Fruit fly (Drosophila melanogaster) whole organism, prepupa: ENCODE measurements around the gene CG15742.

Experiments used
- Blimp-1 ChIP-seq: fragments of 200-800 bp; sonication (Bioruptor generic); optimal IDR thresholded peaks from 3 replicates; lab custom pipeline; 2017; ENCODE audit warnings: missing biosample characterization, missing genetic modification characterization, mild to moderate bottlenecking, moderate library complexity, missing genetic modification reagents
- CG11902 ChIP-seq: fragments of 200-800 bp; sonication (Bioruptor generic); optimal IDR thresholded peaks from 3 replicates; lab custom pipeline; 2016; ENCODE audit warnings: missing biosample characterization, missing genetic modification characterization
- CG15336 ChIP-seq: fragments of 200-800 bp; sonication (Bioruptor generic); IDR thresholded peaks from 2 replicates; pipeline ENCODE4 v1.3.6; 2022; ENCODE audit warnings: missing biosample characterization, missing genetic modification characterization
- CG1621 ChIP-seq: fragments of 200-800 bp; sonication (Bioruptor generic); optimal IDR thresholded peaks from 3 replicates; lab custom pipeline; 2018; ENCODE audit warnings: missing biosample characterization, mild to moderate bottlenecking, missing genetic modification characterization
- CG16779 ChIP-seq: fragments of 200-800 bp; sonication (Bioruptor generic); optimal IDR thresholded peaks from 3 replicates; lab custom pipeline; 2017; ENCODE audit warnings: missing biosample characterization, mild to moderate bottlenecking, missing genetic modification characterization
- CG3032 ChIP-seq: fragments of 200-800 bp; optimal IDR thresholded peaks from 2 replicates; lab custom pipeline; 2019; ENCODE audit warnings: missing biosample characterization, mild to moderate bottlenecking, missing genetic modification characterization, moderate library complexity
- CG31627 ChIP-seq: fragments of 200-800 bp; sonication (Bioruptor generic); optimal IDR thresholded peaks from 3 replicates; lab custom pipeline; 2016; ENCODE audit warnings: missing biosample characterization, missing genetic modification characterization
- CG32006 ChIP-seq: fragments of 200-800 bp; sonication (Bioruptor generic); optimal IDR thresholded peaks from 3 replicates; lab custom pipeline; 2017; ENCODE audit warnings: missing biosample characterization, mild to moderate bottlenecking, missing genetic modification characterization
- CG3919 ChIP-seq: fragments of 200-800 bp; sonication (Bioruptor generic); optimal IDR thresholded peaks from 3 replicates; lab custom pipeline; 2016; ENCODE audit warnings: missing biosample characterization, missing genetic modification characterization
- CG6163 ChIP-seq: fragments of 200-800 bp; sonication (Bioruptor generic); IDR thresholded peaks from 3 replicates; pipeline ENCODE4 v1.3.6; 2022; ENCODE audit warnings: missing biosample characterization, missing genetic modification characterization
- CG6276 ChIP-seq: fragments of 200-800 bp; sonication (Bioruptor generic); optimal IDR thresholded peaks from 2 replicates; lab custom pipeline; 2017; ENCODE audit warnings: missing biosample characterization, mild to moderate bottlenecking, missing genetic modification characterization
- CG6792 ChIP-seq: fragments of 200-800 bp; sonication (Bioruptor generic); optimal IDR thresholded peaks from 3 replicates; lab custom pipeline; 2016; ENCODE audit warnings: missing biosample characterization, missing genetic modification characterization
- CG6854 ChIP-seq: fragments of 200-800 bp; sonication (Bioruptor generic); optimal IDR thresholded peaks from 2 replicates; lab custom pipeline; 2017; ENCODE audit warnings: missing biosample characterization, mild to moderate bottlenecking, missing genetic modification characterization
- CG7368 ChIP-seq: fragments of 200-800 bp; sonication (Bioruptor generic); optimal IDR thresholded peaks from 3 replicates; lab custom pipeline; 2016; ENCODE audit warnings: missing biosample characterization, missing genetic modification characterization
- CG9139 ChIP-seq: fragments of 200-800 bp; sonication (Bioruptor generic); optimal IDR thresholded peaks from 3 replicates; lab custom pipeline; 2017; ENCODE audit warnings: missing biosample characterization, mild to moderate bottlenecking, missing genetic modification characterization
- Eip75B ChIP-seq: fragments of 200-800 bp; sonication (Bioruptor generic); optimal IDR thresholded peaks from 3 replicates; lab custom pipeline; 2016; ENCODE audit warnings: missing biosample characterization, missing genetic modification characterization
- Eip78C ChIP-seq: fragments of 200-800 bp; sonication (Bioruptor generic); peaks from one replicate; lab custom pipeline; 2016; ENCODE audit warnings: missing biosample characterization, missing genetic modification characterization
- Eip93F ChIP-seq: fragments of 200-800 bp; sonication (Bioruptor generic); optimal IDR thresholded peaks from 2 replicates; lab custom pipeline; 2016; ENCODE audit warnings: missing biosample characterization, mild to moderate bottlenecking, missing genetic modification characterization
- Ets96B ChIP-seq: fragments of 200-800 bp; optimal IDR thresholded peaks from 2 replicates; lab custom pipeline; 2019; ENCODE audit warnings: missing biosample characterization, mild to moderate bottlenecking, missing genetic modification characterization, moderate library complexity
- Gug ChIP-seq: fragments of 200-800 bp; sonication (Bioruptor generic); IDR thresholded peaks from 2 replicates; pipeline ENCODE4 v1.3.6; 2022; ENCODE audit warnings: missing biosample characterization, missing genetic modification characterization
- Met ChIP-seq: fragments of 200-800 bp; sonication (Bioruptor generic); optimal IDR thresholded peaks from 3 replicates; lab custom pipeline; 2016; ENCODE audit warnings: missing biosample characterization, missing genetic modification characterization
- OdsH ChIP-seq: fragments of 200-800 bp; sonication (Bioruptor generic); optimal IDR thresholded peaks from 3 replicates; lab custom pipeline; 2016; ENCODE audit warnings: missing biosample characterization, missing genetic modification characterization
- Smox ChIP-seq: fragments of 200-800 bp; sonication (Bioruptor generic); optimal IDR thresholded peaks from 3 replicates; lab custom pipeline; 2016; ENCODE audit warnings: missing biosample characterization, missing genetic modification characterization
- Sox102F ChIP-seq: fragments of 200-800 bp; sonication (Bioruptor generic); optimal IDR thresholded peaks from 2 replicates; lab custom pipeline; 2016; ENCODE audit warnings: missing biosample characterization, mild to moderate bottlenecking, missing genetic modification characterization
- Sox14 ChIP-seq: fragments of 200-800 bp; sonication (Bioruptor generic); optimal IDR thresholded peaks from 3 replicates; lab custom pipeline; 2016; ENCODE audit warnings: missing biosample characterization, missing genetic modification characterization
- acj6 ChIP-seq: fragments of 200-800 bp; sonication (Bioruptor generic); optimal IDR thresholded peaks from 3 replicates; lab custom pipeline; 2016; ENCODE audit warnings: missing biosample characterization, missing genetic modification characterization
- cyc ChIP-seq: fragments of 200-800 bp; sonication (Bioruptor generic); optimal IDR thresholded peaks from 3 replicates; lab custom pipeline; 2016; ENCODE audit warnings: missing biosample characterization, missing genetic modification characterization
- dac ChIP-seq: fragments of 200-800 bp; sonication (Bioruptor generic); optimal IDR thresholded peaks from 2 replicates; lab custom pipeline; 2017; ENCODE audit warnings: missing biosample characterization, mild to moderate bottlenecking, missing genetic modification characterization
- eg ChIP-seq: fragments of 200-800 bp; sonication (Bioruptor generic); IDR thresholded peaks from 3 replicates; pipeline ENCODE4 v1.3.6; 2022; ENCODE audit warnings: missing biosample characterization, missing genetic modification characterization
- esn ChIP-seq: fragments of 200-800 bp; sonication (Bioruptor generic); optimal IDR thresholded peaks from 2 replicates; lab custom pipeline; 2016; ENCODE audit warnings: missing biosample characterization, mild to moderate bottlenecking, missing genetic modification characterization, moderate library complexity
- net ChIP-seq: fragments of 200-800 bp; sonication (Bioruptor generic); optimal IDR thresholded peaks from 3 replicates; lab custom pipeline; 2016; ENCODE audit warnings: missing biosample characterization, missing genetic modification characterization
- salr ChIP-seq, 2 experiments: fragments of 200-800 bp; sonication (Bioruptor generic); optimal IDR thresholded peaks; 3 replicates each; lab custom pipeline; 2016 to 2018; ENCODE audit warnings: missing biosample characterization in 2 of 2, missing genetic modification characterization in 2 of 2, mild to moderate bottlenecking in 1 of 2
- spab ChIP-seq: fragments of 200-800 bp; sonication (Bioruptor generic); optimal IDR thresholded peaks from 2 replicates; lab custom pipeline; 2017; ENCODE audit warnings: missing biosample characterization, mild to moderate bottlenecking, missing genetic modification characterization, missing genetic modification reagents
- svp ChIP-seq: fragments of 200-800 bp; sonication (Bioruptor generic); peaks from one replicate; lab custom pipeline; 2016; ENCODE audit warnings: missing biosample characterization, missing genetic modification characterization
- vri ChIP-seq: fragments of 200-800 bp; sonication (Bioruptor generic); optimal IDR thresholded peaks from 3 replicates; lab custom pipeline; 2016; ENCODE audit warnings: missing biosample characterization, mild to moderate bottlenecking, missing genetic modification characterization

The CG15742 gene

DNA sequence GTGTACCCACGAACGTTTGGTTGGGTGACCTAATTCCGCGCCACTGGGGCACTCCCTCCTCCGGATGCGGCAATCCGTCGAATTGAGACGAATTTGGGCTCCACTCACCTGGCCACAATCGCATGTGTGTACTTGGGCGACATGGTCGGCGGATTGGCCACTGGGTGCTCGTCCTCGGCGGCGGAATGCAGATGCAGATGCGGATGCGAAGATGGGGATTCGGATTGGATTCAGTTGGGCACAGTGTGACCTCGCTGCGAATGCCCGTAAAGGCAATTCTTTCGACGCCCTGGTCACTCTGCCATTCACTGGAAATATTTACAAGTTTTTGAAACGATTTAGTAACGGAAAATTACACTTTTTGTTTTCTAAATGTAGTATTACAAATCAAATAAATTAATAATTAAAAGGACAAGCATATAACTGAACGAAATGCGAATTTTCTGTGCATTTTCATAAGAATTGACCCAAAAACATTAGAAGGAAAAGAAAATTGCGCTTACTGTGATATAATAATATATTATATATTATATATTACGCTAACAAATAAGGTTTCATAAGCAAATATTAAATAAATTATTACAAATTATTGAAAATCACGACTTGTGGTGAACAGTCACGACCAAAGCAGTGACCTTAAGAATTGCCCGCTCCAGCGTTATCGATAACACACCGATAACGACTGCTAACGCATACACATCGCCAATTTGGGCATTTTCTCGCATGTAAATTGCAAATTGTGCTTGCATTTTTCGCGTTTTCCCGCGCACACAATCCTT, 38.3 kb upstream of the CG15742 start, which contains the start of gene CG1622 (continued):
- TF ChIP-seq CG31627 (GFP tag; lab: Kevin White, UChicago) (peak; percentile 5), CG11902 (GFP tag; lab: Kevin White, UChicago) (no peak), Met (GFP tag; lab: Kevin White, UChicago) (no peak), CG1621 (tag; lab: Kevin White, UChicago) (peak; percentile 55), acj6 (GFP tag; lab: Kevin White, UChicago) (no peak), Blimp-1 (GFP tag; lab: Kevin White, UChicago) (no peak), Smox (no peak), CG6792 (GFP tag; lab: Kevin White, UChicago) (peak; percentile 12), salr (GFP tag; optimal IDR thresholded peaks at IDR 0.05; lab: Kevin White, UChicago) (no peak), CG3919 (GFP tag; lab: Kevin White, UChicago) (peak; percentile 38), CG9139 (GFP tag; lab: Kevin White, UChicago) (no peak), vri (no peak), CG32006 (GFP tag; lab: Kevin White, UChicago) (no peak), dac (no peak), cyc (peak; percentile 33), Gug (GFP tag; lab: Robert Waterston, UW) (no peak), CG7368 (GFP tag; lab: Kevin White, UChicago) (no peak), Sox14 (GFP tag; lab: Kevin White, UChicago) (no peak), CG6163 (peak; percentile 42; the same call in 1 of the 3 replicates), CG16779 (tag; lab: Kevin White, UChicago) (no peak), Eip93F (GFP tag; lab: Kevin White, UChicago) (no peak), Eip75B (no peak), eg (peak; percentile 44; the same call in 2 of the 3 replicates), net (GFP tag; lab: Kevin White, UChicago) (no peak)
- TF ChIP-seq, all 60 proteins: peak for 11

DNA sequence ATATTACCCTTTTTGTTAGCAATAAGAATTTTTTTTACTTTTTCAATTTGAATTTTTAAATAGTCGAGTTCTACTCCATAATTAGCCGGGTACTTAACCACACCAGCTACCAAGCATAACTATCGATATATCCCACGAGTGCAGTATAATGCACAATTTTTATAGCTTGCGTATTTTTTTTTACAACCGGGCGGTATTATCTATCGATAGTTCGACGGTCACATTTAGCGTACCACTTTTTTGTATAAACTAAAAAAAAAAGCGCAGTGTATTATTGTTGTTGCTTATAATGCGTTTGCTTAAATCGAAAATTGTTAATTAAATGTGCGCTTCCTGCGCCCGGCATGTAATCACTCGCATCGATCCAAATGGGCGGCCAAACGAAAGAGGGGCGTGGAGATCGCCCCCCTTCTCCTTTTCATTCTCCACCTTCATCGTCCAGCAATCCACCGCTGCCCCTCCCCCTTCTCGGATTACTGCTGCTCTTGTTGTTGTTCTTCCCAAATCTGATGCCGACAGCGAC, 29.6 kb upstream of the CG15742 start, which contains the start of gene Remo:
Gene Remo, plus strand, starts transcription at position 198 of the 523 bp plus-strand sequence.
- TF ChIP-seq Eip78C (GFP tag; lab: Kevin White, UChicago) (peak; percentile 32), esn (GFP tag; lab: Kevin White, UChicago) (peak; percentile 17), CG15336 (peak; percentile 42), CG6276 (no peak), svp (GFP tag; lab: Kevin White, UChicago) (peak; percentile 59), CG6854 (GFP tag; lab: Kevin White, UChicago) (peak; percentile 26), spab (GFP tag; lab: Kevin White, UChicago) (no peak)

DNA sequence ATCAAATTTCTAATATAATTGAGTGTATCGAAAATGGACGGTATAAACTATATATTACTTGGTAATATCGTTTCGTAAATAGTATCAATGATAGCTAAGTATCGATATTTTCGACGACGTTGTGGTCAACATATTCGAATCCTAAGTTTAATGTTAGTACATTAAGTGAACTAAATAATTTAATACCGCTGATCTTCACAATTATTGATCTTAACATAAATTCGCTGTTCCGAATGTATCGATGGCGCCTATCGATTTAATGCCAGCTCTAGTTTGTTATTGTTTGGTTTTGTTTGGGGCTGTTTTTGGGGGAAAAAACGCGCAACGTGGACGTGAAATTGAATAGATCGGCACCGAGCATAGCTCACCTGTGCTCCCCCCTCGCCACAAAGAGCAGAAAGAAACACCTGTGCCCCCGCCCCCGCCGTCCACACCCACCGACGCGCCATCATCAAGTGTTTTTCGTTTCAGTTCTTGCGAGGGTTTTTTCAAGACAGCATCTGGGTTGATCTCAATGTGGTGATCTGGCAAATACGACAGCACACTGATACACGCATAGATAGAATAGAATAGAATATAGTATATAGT, 27.5 kb upstream of the CG15742 start:
- peak; percentile 53 for TF ChIP-seq svp (GFP tag; lab: Kevin White, UChicago)
- peak; percentile 28 for TF ChIP-seq esn (GFP tag; lab: Kevin White, UChicago)
- TF ChIP-seq CG3032 (tag; lab: Kevin White, UChicago): no peak
- TF ChIP-seq OdsH (GFP tag; lab: Kevin White, UChicago): no peak
- TF ChIP-seq Sox102F (GFP tag; lab: Kevin White, UChicago): no peak
- TF ChIP-seq CG1621 (tag; lab: Kevin White, UChicago): no peak
- TF ChIP-seq Ets96B (tag; lab: Kevin White, UChicago): no peak
- no peak for TF ChIP-seq spab (GFP tag; lab: Kevin White, UChicago)
